Worm (Caenorhabditis elegans): ENCODE measurements around the gene ZK637.12.

The ZK637.12 gene

ce11 chrIII:8911598-8912194, 12.3 kb upstream of the ZK637.12 start, which contains the start of gene tpk-1:
Gene tpk-1 (plus strand): TSS chrIII:8912144.
- TF ChIP-seq ztf-1 (GFP tag; conservative IDR thresholded peaks at IDR 0.05) (no peak), nhr-6 (tag; optimal IDR thresholded peaks at IDR 0.05) (no peak), nhr-129 (tag; optimal IDR thresholded peaks at IDR 0.05) (no peak), nhr-237 (tag; optimal IDR thresholded peaks at IDR 0.05) (no peak), lsy-2 (tag; optimal IDR thresholded peaks at IDR 0.05) (peak in 1 of 2 experiments; percentile 24), unc-55 (GFP tag; optimal IDR thresholded peaks at IDR 0.05) (no peak)

DNA sequence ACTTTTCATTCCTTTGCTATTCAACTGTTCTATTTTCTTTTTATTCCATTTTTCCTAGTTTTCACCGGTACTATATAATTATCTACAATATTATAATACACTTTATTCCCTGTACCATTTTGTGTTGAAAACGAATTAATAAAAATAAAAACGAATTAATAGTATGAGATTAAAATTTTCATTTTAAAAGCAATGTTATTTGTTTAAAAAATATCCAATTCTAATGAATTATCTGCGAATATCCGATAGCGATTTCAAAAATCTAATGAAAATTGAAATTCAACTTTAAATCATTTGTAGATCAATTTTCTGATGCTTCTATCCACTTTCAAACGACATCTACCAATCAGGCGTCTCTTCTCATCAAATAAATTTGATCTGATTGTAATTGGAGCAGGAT, 10.6 kb upstream of the ZK637.12 start, which contains the start of gene trxr-2:
TSS of gene trxr-2 (plus strand) at position 301 of the 400 bp plus-strand sequence.
- TF ChIP-seq unc-55 (GFP tag; optimal IDR thresholded peaks at IDR 0.05) = no peak
- TF ChIP-seq R02D3.7 (tag; optimal IDR thresholded peaks at IDR 0.05) = no peak
- TF ChIP-seq nhr-10 (tag; optimal IDR thresholded peaks at IDR 0.05) = no peak
- no peak for TF ChIP-seq lsy-2 (tag; optimal IDR thresholded peaks at IDR 0.05)

- TF ChIP-seq ztf-11 (tag; optimal IDR thresholded peaks at IDR 0.05) (no peak), ceh-82 (tag; optimal IDR thresholded peaks at IDR 0.05) (no peak), F13H6.1 (tag; optimal IDR thresholded peaks at IDR 0.05) (no peak), nhr-21 (tag; optimal IDR thresholded peaks at IDR 0.05) (no peak)
These were observed 6.1 kb upstream of the ZK637.12 start, which contains the start of gene cdc-25.3 for ce11 chrIII:8917879-8918381. Gene cdc-25.3 (minus strand): TSS chrIII:8917929.

ce11 chrIII:8919784-8920183, 4.3 kb upstream of the ZK637.12 start, which contains the start of gene ZK637.15:
Gene ZK637.15 (plus strand): TSS chrIII:8920084.
- TF ChIP-seq nhr-12 (tag; optimal IDR thresholded peaks at IDR 0.05) (no peak), aly-2 (tag; optimal IDR thresholded peaks at IDR 0.05) (no peak), C34F6.9 (tag; optimal IDR thresholded peaks at IDR 0.05) (no peak), mdl-1 (tag; optimal IDR thresholded peaks at IDR 0.05) (no peak), dmd-4 (tag; optimal IDR thresholded peaks at IDR 0.05) (no peak), Y55F3AM.14 (GFP tag; optimal IDR thresholded peaks at IDR 0.05) (no peak), crh-2 (tag; optimal IDR thresholded peaks at IDR 0.05) (no peak), nhr-10 (tag; optimal IDR thresholded peaks at IDR 0.05) (no peak), lsy-2 (tag; optimal IDR thresholded peaks at IDR 0.05) (no peak)

- TF ChIP-seq nhr-129 (tag; optimal IDR thresholded peaks at IDR 0.05) = peak; percentile 54
- no peak for TF ChIP-seq ceh-16 (tag; optimal IDR thresholded peaks at IDR 0.05)
- peak; percentile 37 for TF ChIP-seq crh-2 (tag; optimal IDR thresholded peaks at IDR 0.05)
- peak in 1 of 2 experiments; percentile 27 for TF ChIP-seq lsy-2 (tag; optimal IDR thresholded peaks at IDR 0.05)
- TF ChIP-seq C34F6.9 (tag; optimal IDR thresholded peaks at IDR 0.05) = peak; percentile 11
- TF ChIP-seq unc-55 (GFP tag; optimal IDR thresholded peaks at IDR 0.05) = no peak
- TF ChIP-seq mdl-1 (tag; optimal IDR thresholded peaks at IDR 0.05) = peak in 1 of 2 experiments; percentile 57
- peak; percentile 18 for TF ChIP-seq lin-13 (GFP tag; optimal IDR thresholded peaks at IDR 0.05)
- peak; percentile 65 for TF ChIP-seq ztf-4 (tag; optimal IDR thresholded peaks at IDR 0.05)
- peak; percentile 37 for TF ChIP-seq nhr-25 (tag; optimal IDR thresholded peaks at IDR 0.05)
- TF ChIP-seq sma-9 (GFP tag; optimal IDR thresholded peaks at IDR 0.05) = peak; percentile 39
- TF ChIP-seq sma-9 (tag; optimal IDR thresholded peaks at IDR 0.05) = no peak
- no peak for TF ChIP-seq elt-1 (tag; optimal IDR thresholded peaks at IDR 0.05)
- TF ChIP-seq snpc-4 (tag; optimal IDR thresholded peaks at IDR 0.05) = no peak
These were observed 2.0 kb upstream of the ZK637.12 start for ce11 chrIII:8922061-8922460.

DNA sequence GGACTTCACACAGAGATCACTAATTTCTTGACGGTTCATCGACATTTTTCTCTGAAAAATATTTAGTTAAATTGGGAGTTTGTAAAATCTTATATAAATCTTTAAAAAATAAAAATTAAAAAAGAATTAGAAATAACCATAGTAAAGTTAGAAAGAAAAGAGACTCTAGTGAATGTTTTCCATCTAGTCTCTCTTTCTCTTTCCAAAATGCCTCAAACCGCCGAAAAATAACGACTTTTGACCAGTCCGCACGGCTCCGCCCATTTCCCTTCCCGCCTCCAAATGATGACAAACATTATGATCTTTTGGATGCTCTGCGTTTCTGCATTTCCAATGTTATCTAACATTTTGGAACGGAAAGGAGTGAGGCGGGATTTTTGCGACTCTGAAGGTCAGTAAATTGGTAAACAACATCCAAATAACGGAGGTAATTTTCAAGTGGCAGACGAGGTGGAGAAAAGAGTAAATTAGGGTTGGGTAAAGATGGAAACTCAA, 750 bp upstream of the ZK637.12 start, which contains the start of gene glb-1:
TSS of gene glb-1 (minus strand) at position 51 of the 495 bp plus-strand sequence.
- TF ChIP-seq nhr-25 (tag; optimal IDR thresholded peaks at IDR 0.05) (peak; percentile 65), C34F6.9 (tag; optimal IDR thresholded peaks at IDR 0.05) (no peak), nhr-129 (tag; optimal IDR thresholded peaks at IDR 0.05) (peak; percentile 4)

DNA sequence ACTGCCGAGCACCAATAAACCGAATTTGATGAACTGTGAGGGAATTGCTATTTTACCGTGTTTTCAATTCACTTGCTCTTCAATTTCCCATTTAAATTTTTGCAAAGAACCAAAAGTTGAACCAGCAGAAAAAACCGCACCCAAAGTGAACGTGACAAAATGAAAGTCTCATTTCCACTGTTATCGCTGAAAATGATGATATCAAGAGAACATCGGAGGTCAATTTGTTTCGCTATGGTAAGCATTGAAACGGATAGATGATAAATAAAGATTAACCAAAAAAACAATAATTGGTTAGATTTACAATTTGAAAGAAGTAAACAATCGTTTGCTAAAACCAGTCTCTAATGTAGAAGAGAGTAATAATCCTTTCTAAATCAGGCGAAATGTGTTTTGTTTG, 1.5 kb downstream of the ZK637.12 start:
- TF ChIP-seq sma-9 (GFP tag; optimal IDR thresholded peaks at IDR 0.05) = peak; percentile 58
- no peak for TF ChIP-seq sma-9 (tag; optimal IDR thresholded peaks at IDR 0.05)
- TF ChIP-seq fos-1 (tag; optimal IDR thresholded peaks at IDR 0.05) = peak; percentile 16
- TF ChIP-seq nhr-6 (tag; optimal IDR thresholded peaks at IDR 0.05) = no peak

Data from whole organism, L2 larva.